Fruit fly (Drosophila melanogaster) ovary, adult (tissue): ENCODE data around the gene CG12507.

Source experiments
- CG17801 ChIP-seq: fragments of 200-800 bp; optimal IDR thresholded peaks from 2 replicates; lab custom pipeline; 2019; ENCODE audit warnings: missing biosample characterization, mild to moderate bottlenecking, missing genetic modification characterization, moderate library complexity; ENCODE audit not compliant: partially characterized antibody

Gene CG12507

DNA sequence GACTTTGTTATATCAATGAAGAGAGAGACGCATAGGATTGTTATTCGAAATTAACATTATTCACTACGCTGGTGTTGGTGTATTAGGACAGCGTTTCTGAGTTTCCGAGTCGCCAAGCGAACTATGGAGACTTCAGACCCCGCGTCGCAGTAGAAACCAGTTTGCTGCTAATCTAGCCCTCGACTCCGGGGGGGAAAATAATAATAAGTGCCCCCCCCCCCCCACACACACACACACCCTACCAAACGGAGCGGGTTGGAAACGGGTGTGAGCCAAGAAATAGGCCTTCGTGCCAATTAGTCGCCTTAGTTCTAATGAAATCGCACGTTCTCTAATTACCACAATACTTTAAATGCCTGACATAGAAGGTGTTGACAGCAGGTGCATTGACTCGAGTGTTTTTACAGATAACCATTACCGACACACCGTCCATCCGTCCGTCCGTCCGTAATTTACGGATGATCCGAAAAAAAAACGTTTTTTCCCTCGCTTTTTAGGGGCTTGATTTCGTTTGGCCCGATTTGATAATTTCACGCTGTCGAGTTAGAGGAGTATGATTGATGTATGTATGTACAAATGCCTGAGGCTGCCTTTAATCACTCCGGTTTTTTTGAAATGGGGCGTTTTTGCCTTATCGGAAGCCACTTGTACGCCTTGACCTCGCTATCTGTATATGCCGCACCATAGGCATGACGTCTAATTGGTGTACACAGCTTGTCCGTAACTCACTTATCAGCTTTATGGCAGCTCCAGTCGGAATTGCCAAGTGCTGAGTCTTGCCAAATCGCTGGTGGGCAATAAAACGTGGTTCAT, 15.6 kb upstream of the CG12507 start:
- TF ChIP-seq CG17801 (GFP tag; lab: Kevin White, UChicago): no peak

DNA sequence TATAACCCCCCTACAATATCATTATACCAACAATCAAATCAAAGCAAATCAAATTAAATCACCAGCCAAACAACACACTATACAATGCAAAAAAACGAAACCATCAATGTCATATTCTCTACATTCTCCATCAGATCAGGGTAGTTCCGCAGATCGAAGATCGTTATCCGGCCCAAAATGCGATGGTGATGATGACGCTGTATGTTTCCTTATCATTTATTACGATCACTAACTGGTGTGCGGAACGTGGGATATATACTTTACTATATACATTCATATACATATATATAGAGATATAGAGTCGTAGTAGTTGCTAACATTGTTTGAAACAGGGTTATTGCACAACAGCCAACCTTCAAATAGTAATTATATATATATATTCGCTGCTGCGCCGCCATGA, 15.0 kb upstream of the CG12507 start:
- no peak for TF ChIP-seq CG17801 (GFP tag; lab: Kevin White, UChicago)

DNA sequence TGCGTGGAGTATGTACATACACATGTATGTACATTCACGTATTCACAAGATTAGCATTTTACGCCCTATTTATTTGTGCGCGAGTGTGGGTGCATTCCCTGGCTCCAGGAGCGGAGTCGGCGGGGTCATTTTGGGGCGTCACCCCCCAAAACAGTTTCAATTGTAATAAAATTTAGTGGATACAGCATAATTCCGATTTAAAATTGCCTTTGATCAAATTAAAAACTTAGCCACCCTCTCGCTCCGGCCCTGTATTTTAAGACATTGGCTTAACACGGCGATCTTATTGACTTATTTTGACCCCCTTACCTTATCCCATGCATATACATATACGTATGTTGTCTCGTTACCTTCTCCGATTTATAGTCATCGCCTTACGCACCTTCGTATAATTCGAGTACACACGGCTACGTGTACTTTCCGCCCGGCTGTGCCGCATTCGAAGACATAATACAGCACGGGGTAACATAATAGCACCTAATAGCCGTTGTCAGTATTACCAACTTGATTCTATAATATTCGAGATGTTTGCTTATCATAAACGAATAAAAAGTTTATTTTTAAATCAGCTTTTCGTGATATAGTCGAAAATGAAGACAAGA, 13.1 kb upstream of the CG12507 start:
- TF ChIP-seq CG17801 (GFP tag; lab: Kevin White, UChicago): peak; percentile 45

DNA sequence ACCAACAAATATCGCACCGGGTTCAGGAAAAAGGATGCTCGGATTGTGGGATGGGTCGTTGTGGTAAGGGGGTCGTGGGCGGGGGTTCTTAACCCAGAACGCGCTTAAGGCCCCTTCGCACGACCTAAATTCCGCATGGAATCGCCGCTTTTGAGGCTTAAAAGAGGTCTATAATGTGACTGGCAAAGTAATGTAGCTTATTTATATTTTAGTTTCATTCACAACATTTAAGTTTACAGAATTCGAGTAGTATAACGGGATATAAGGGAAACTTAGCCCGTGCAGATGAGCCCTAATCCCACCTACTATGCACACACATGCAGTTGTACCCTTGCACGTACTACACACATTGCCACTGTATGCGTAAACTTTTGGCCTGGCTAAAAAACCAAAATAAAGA, 12.4 kb upstream of the CG12507 start:
- TF ChIP-seq CG17801 (GFP tag; lab: Kevin White, UChicago): peak; percentile 86

DNA sequence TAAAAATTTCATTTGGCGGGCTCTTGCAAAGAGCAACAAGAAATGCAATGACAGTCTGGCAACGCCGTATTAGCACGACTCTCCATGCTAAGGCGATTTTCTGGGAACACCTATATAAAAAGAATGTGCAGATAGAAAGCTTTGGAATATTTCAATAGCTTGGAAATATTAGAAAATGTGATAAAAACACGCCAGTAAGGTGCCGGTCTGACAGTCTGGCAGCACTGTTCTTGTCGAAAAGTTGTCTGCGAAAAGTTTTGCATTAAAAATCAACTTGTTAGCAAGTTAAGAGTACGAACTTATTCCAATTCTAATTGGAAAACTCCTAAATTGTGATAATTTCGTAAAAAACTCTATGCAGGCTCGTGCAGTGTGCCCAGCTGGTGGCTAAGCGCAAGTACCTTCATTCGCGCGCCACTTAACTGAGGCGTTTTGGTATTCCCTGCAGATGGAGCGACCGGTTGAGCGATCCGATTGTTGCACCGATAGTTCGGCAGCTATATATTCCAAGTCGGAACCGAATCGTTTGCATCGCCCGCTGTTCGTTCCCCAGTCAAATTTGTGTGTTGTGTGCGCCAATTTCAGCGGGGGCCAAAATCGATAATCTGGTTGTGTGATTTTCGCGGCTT, 11.7 kb upstream of the CG12507 start, which contains the start of gene eas:
eas (plus strand) TSS at position 451 of the 629 bp plus-strand sequence.
- no peak for TF ChIP-seq CG17801 (GFP tag; lab: Kevin White, UChicago)

DNA sequence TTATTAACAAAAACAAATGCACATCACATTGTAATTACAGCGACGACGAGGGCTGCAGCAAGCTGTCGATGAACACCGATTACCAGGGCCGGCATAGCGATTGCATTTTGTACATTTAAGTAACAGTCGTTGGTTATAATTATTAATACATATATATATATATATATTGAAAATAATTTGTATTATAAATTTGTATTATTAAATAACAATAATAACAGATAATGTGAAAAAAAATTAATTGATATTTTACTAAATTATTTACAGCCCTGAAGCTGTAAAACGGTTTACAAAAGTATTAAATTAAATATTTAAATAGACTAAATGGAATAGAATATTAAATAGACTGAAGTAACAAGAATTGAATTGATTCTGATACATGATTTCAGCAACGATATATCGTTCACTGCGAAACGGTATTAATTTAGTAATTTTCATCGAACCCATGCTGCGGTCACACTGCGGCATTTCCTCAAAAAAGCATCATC, 9.6 kb upstream of the CG12507 start, which contains the start of the genes kat80 and Prosalpha4:
kat80 (minus strand) TSS at position 327 of the 485 bp plus-strand sequence.
Prosalpha4 (plus strand) TSS at position 417 of the 485 bp plus-strand sequence.
- TF ChIP-seq CG17801 (GFP tag; lab: Kevin White, UChicago): no peak

DNA sequence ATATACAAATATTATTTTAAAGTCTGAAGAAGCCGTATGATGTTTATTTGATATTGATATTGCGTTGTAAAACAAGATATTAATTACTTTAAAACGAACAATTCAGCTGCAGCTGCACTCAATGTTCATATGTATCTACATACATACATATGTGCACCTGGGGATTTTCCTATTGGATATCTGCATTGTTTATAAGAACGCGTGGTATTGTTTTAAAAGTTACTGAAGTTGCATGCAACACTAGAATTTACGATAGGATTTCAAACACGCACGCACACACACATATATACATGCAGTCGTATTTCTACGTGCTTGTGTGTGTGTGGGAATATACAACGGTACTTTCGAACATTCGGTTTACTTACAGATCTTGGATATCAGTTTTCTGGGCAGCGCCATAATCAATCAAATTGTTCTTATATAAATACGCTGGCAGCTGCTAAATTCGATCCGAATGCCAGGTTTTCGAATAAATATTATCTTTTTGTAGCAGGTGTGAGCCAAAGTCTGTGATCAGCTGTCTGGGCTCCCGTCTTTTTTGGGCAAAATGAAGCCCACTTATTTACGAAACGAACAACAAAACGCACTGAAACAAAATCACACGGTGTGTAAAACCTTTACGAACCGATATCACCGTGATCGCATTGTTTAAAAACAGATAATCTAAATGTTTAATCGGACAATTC, 9.0 kb upstream of the CG12507 start:
- TF ChIP-seq CG17801 (GFP tag; lab: Kevin White, UChicago): no peak

DNA sequence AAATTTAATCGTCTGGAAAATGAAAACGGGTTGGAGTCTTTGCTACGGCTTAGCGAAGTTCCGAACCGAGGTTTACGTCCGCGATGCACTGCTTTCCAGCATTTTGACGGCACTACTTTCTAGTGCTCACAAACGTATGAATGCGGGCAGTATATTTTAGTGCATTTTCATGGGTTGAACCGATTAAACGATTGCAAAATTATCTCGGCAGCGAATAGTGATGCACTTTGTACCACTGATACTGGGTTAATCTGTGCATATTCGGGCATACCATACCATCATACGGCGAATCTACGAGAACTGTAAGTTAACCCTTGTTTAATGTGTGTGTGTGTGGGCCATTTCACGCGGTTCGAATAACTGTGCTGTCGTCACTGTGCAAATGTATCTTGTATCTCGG, 4.5 kb upstream of the CG12507 start, which contains the start of gene Mfe2:
Mfe2 (plus strand) TSS at position 157 of the 400 bp plus-strand sequence.
- TF ChIP-seq CG17801 (GFP tag; lab: Kevin White, UChicago): peak; percentile 50

DNA sequence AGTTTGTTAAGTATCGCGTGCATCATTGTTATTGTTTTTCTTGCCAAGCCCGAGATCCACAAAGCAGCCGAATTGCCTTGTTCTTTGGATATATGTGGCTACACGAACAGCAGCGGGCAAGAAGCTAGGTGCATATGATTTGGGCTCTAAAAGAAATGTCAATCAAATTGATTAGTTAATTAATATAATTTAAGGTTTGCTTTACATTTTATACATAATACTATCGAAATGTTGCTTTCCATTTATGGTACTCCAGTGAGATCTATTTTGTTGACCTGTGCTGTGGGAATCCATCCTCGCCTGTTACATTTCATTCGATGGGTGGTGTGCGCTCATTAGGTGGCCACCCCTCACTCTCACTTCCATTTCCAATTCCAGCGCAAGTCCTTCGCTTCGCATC, 2.9 kb downstream of the CG12507 start:
- no peak for TF ChIP-seq CG17801 (GFP tag; lab: Kevin White, UChicago)

DNA sequence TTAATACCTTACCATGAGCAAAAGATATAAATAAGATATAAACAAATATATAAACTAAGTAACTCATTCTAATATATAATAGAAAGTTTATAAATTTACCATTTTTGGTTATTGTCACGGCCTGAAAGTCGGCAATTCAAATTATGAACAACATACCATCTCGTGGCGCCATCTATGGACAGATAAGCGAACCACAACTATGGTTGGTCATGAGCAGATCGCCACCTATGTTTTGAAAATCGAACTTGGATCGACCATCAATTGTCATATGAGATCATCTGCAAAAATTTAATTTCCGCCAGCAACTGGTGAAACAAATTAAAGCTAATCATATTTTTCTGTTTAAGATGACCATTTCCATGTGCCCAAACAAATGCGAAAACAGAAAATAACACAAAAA, 21.6 kb downstream of the CG12507 start:
- TF ChIP-seq CG17801 (GFP tag; lab: Kevin White, UChicago): no peak

DNA sequence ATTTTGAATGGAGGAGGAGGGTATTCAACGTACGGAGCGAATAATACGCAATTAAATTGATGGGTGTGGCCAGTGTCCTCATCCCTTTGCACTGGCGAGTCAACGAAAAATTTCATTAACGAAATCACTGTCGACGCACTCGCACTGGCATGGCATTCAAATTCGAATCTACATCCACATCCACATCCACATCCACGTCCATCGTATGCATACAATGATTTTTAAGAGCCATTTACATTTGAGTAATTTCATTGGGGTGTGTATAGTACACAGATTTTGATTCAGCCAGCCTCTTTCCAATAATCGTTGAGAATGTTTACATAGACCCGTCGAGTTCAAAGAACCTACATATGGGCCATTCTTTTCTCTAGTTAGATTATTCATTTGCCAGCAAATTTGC, 22.3 kb downstream of the CG12507 start:
- no peak for TF ChIP-seq CG17801 (GFP tag; lab: Kevin White, UChicago)

DNA sequence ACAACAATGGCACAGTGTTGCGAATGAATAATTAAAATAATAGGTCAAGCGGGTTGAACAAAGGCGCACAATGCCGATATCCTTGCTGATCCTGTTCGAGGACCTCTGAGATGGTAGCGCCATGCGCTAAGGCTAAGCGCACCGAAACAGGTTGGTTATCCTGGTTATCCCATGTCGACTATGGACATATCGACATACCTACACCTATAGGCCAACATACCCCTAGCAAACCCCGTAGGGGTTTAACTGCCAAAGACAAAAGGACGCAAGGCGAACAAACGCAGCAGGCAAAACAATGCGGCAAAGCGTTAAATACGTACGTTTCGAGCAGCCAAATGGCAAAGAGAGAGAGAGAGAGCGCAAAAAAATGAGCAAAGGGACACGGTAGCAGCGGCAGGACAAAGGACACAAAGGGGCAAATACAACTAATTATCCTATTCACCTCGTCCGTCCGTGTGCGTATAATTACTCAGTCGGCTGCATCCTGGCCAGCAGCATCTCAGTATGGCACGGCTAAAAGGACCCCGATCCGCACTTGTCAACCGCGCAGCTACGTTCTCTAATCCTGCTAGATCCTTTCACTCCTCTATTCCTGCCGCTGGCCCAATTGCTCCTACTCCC, 24.4 kb downstream of the CG12507 start:
- no peak for TF ChIP-seq CG17801 (GFP tag; lab: Kevin White, UChicago)

DNA sequence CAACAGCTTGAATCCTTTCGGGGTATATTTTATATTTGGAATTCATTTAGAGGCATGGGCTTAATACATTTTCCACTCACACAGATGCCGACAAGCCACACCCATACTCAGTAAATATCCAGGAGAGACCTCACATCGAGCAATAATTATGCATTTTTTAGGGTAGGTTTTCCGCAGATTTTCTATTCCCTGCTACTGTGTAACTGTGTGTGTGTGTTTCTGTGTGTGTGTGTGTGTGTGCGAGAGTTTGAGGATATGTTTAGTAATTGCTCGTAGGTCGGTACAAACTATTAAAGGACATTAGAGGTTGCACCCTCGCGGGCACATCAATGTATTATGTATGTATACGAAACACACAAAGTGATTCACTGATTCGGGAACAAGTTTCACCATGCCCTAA, 35.0 kb downstream of the CG12507 start:
- TF ChIP-seq CG17801 (GFP tag; lab: Kevin White, UChicago): no peak

DNA sequence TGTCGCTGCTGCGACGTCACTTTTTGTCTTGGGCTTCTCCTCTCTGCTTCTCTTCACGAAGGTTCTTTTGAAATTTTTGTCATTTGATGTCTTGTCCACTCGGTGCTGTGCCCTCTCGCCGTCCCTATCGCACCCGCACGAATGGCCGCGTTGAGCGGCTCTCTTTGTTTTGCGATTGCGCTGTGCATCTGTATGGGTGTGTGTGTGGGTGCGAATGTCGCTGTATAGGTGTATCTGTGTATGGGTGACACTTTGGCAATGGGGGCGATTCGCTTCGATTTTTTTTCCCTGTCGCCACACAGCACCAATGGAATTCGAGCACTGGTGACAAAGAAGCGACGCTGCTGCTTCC, 48.8 kb downstream of the CG12507 start:
- no peak for TF ChIP-seq CG17801 (GFP tag; lab: Kevin White, UChicago)
